Fruit fly (Drosophila melanogaster): ENCODE results near the gene CG3652.

CG3652 gene

dm6 chr2L:4389405-4390115 is 4.1 kb downstream of the CG3652 start:
- TF ChIP-seq Crg-1 (GFP tag; optimal IDR thresholded peaks at IDR 0.05) (no peak), CG7101 (tag; optimal IDR thresholded peaks at IDR 0.05) (no peak), cic (GFP tag; optimal IDR thresholded peaks at IDR 0.05) (peak; percentile 43)

DNA sequence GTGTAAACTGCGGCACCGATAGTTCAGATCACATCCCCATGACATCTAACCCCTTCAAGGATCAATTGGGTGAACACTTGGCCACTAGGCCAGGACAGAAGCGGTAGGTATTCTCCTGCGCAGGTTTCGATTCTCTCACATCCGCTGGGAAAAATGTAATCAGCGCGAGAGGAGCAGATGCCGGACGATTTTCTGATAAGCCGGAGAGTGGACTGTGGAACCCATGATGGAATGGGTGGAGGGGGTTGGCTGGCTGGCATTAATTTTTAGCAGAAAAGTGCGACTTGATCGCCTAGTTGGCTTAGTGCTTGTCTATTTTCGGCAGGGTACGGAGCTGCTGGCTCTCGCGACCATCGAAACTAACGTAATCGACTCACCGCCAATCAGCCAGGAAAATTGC is 5.6 kb downstream of the CG3652 start, which contains the start of gene Tps1:
Tps1 (plus strand) TSS at position 301 of the 400 bp plus-strand sequence.
- TF ChIP-seq Hr96 (GFP tag; optimal IDR thresholded peaks at IDR 0.05) (no peak), cnc (optimal IDR thresholded peaks at IDR 0.05) (no peak), Mnt (GFP tag; optimal IDR thresholded peaks at IDR 0.05) (no peak), CG1620 (GFP tag; optimal IDR thresholded peaks at IDR 0.05) (no peak), ovo (GFP tag; optimal IDR thresholded peaks at IDR 0.05) (no peak), pad (GFP tag; optimal IDR thresholded peaks at IDR 0.05) (no peak), CG33017 (tag; optimal IDR thresholded peaks at IDR 0.05) (no peak), kay (GFP tag; ENCODE audit: borderline replicate concordance) (no peak), Clk (GFP tag; optimal IDR thresholded peaks at IDR 0.05) (no peak), CG7045 (GFP tag; optimal IDR thresholded peaks at IDR 0.05) (no peak), CG14711 (tag; optimal IDR thresholded peaks at IDR 0.05) (no peak), bab1 (GFP tag; optimal IDR thresholded peaks at IDR 0.05) (no peak), cic (GFP tag; optimal IDR thresholded peaks at IDR 0.05) (no peak), Crg-1 (GFP tag; optimal IDR thresholded peaks at IDR 0.05) (no peak), CG11617 (GFP tag; optimal IDR thresholded peaks at IDR 0.05) (no peak), CG12768 (GFP tag; optimal IDR thresholded peaks at IDR 0.05) (no peak), tj (GFP tag; optimal IDR thresholded peaks at IDR 0.05) (no peak), CG5204 (GFP tag; optimal IDR thresholded peaks at IDR 0.05) (no peak)

dm6 chr2L:4386926-4387550 is 6.6 kb downstream of the CG3652 start, which contains the start of gene Psf2:
Psf2 (minus strand) TSS chr2L:4387356.
- no peak for TF ChIP-seq CG33017 (tag; optimal IDR thresholded peaks at IDR 0.05)
- TF ChIP-seq ovo (GFP tag; optimal IDR thresholded peaks at IDR 0.05), result peak; percentile 4
- TF ChIP-seq cic (GFP tag; optimal IDR thresholded peaks at IDR 0.05), result peak; percentile 50
- TF ChIP-seq Clk (GFP tag; optimal IDR thresholded peaks at IDR 0.05), result no peak
- TF ChIP-seq tj (GFP tag; optimal IDR thresholded peaks at IDR 0.05), result peak; percentile 20

DNA sequence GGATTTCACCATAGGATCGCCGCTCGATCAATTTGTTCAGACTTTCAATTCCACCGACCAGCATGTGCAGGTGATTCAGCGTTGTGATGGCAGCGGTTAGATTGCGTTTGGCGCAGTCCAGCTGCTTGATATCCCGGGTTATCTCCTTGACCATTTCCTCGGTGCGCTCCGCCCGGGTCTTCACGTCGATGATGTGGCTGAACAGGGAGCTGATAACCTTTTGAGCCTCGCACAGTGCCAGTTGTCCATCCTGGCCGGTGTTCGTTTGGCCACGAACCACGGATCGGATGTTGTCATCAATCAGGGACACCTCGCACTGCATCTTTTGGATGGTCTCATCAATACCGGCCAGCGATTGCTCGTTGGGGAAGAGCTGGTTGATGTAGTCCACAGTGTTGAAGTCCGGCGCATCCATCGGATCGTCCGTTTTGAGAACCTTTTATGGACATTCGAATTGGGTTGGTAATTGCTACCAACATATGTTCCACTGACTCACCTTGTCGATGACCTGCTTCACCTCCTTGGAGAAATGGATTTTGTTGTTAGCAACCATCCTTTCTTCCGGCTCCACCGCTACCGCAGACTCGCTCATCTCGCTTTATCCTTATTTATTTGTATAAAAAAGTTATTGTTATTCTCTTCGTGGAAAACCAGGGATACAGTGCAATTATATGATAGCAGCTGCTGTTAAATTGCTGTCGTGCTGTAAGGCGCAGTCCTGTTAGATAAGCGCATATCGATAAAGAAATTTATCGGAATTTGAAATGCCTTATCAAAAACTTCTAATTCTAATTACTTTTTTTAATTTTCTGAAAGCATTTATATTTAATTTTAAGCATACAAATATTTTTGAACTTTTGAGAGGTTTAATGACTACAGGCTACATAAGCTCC is 8.0 kb downstream of the CG3652 start, which contains the start of gene Vps53:
Vps53 (minus strand) TSS at position 676 of the 893 bp plus-strand sequence.
- no peak for TF ChIP-seq cnc (optimal IDR thresholded peaks at IDR 0.05)
- no peak for TF ChIP-seq Hr96 (GFP tag; optimal IDR thresholded peaks at IDR 0.05)
- no peak for TF ChIP-seq cic (GFP tag; optimal IDR thresholded peaks at IDR 0.05)
- no peak for TF ChIP-seq CG14711 (tag; optimal IDR thresholded peaks at IDR 0.05)
- no peak for TF ChIP-seq toe (GFP tag; optimal IDR thresholded peaks at IDR 0.05)

dm6 chr2L:4382522-4382921 is 11.2 kb downstream of the CG3652 start, which contains the start of gene CG17612:
CG17612 (minus strand) TSS chr2L:4382735.
- TF ChIP-seq pad (GFP tag; optimal IDR thresholded peaks at IDR 0.05) (no peak), CG14711 (tag; optimal IDR thresholded peaks at IDR 0.05) (peak; percentile 98), CG1620 (GFP tag; optimal IDR thresholded peaks at IDR 0.05) (no peak)

dm6 chr2L:4378380-4378779 is 15.3 kb downstream of the CG3652 start:
- TF ChIP-seq CG1620 (GFP tag; optimal IDR thresholded peaks at IDR 0.05) (no peak), bab1 (GFP tag; optimal IDR thresholded peaks at IDR 0.05) (no peak), CG7101 (tag; optimal IDR thresholded peaks at IDR 0.05) (no peak), kay (GFP tag; ENCODE audit: borderline replicate concordance) (no peak), Mnt (GFP tag; optimal IDR thresholded peaks at IDR 0.05) (no peak), Clk (GFP tag; optimal IDR thresholded peaks at IDR 0.05) (no peak), Hr96 (GFP tag; optimal IDR thresholded peaks at IDR 0.05) (no peak), CG7045 (GFP tag; optimal IDR thresholded peaks at IDR 0.05) (no peak), CG11617 (GFP tag; optimal IDR thresholded peaks at IDR 0.05) (no peak), cic (GFP tag; optimal IDR thresholded peaks at IDR 0.05) (no peak)

DNA sequence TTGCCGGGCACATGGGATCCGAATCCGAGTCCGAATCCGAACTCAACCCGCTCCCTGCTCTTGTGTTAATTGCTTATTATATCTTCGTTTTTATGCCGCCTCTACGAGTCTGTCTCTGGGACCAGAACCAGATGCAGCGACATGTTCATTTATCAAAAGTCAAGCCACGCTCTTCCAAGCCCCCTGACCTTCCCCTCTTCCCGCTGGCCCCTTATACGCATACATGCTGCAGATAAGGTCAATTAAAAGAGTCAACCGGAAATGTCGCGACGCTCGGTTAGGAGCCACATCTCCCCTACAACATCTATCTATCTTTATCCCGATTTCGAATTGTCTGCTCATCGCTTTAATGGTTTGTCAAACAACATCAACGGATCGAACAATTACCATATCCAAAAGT is 15.9 kb downstream of the CG3652 start:
- TF ChIP-seq Clk (GFP tag; optimal IDR thresholded peaks at IDR 0.05), result no peak
